Worm (Caenorhabditis elegans) whole organism, late embryonic: ENCODE results near the gene T24C12.4.

Source experiments
- F13H6.1 ChIP-seq: sonication (generic microtip); optimal IDR thresholded peaks from 2 replicates; lab custom pipeline; 2016; ENCODE audit warnings: missing genetic modification characterization, missing compliant biosample characterization
- K02D7.2 ChIP-seq: sonication (generic microtip); optimal IDR thresholded peaks from 2 replicates; lab custom pipeline; 2017; ENCODE audit warnings: mild to moderate bottlenecking, missing genetic modification characterization, missing compliant biosample characterization
- K09A11.1 ChIP-seq: sonication (generic microtip); optimal IDR thresholded peaks from 2 replicates; lab custom pipeline; 2017; ENCODE audit warnings: antibody characterized with exemption, mild to moderate bottlenecking, missing genetic modification characterization, missing compliant biosample characterization; ENCODE audit not compliant: insufficient read depth
- T23F11.4 ChIP-seq: fragments of 200-800 bp; sonication (Bioruptor generic); optimal IDR thresholded peaks from 2 replicates; lab custom pipeline; 2018; ENCODE audit warnings: mild to moderate bottlenecking, missing genetic modification characterization, missing compliant biosample characterization
- Y22D7AL.16 ChIP-seq: sonication (generic microtip); optimal IDR thresholded peaks from 2 replicates; lab custom pipeline; 2016; ENCODE audit warnings: missing genetic modification characterization, missing compliant biosample characterization
- ahr-1 ChIP-seq: sonication (generic microtip); optimal IDR thresholded peaks from 2 replicates; lab custom pipeline; 2016; ENCODE audit warnings: missing genetic modification characterization, missing compliant biosample characterization
- ama-1 ChIP-seq: fragments of 150-350 bp; optimal IDR thresholded peaks from 2 replicates; lab custom pipeline; 2014
- ceh-14 ChIP-seq: sonication (generic microtip); optimal IDR thresholded peaks from 2 replicates; lab custom pipeline; 2016; ENCODE audit warnings: missing genotype, missing genetic modification characterization, missing compliant biosample characterization
- ceh-19 ChIP-seq: fragments of 200-800 bp; sonication (Bioruptor generic); optimal IDR thresholded peaks from 2 replicates; lab custom pipeline; 2018; ENCODE audit warnings: mild to moderate bottlenecking, missing genetic modification characterization, missing compliant biosample characterization
- ceh-2 ChIP-seq: sonication (generic microtip); optimal IDR thresholded peaks from 2 replicates; lab custom pipeline; 2016; ENCODE audit warnings: missing genotype, missing genetic modification characterization, missing compliant biosample characterization
- ceh-22 ChIP-seq: sonication (generic microtip); optimal IDR thresholded peaks from 2 replicates; lab custom pipeline; 2017; ENCODE audit warnings: missing biosample characterization, missing genetic modification characterization
- ceh-24 ChIP-seq: sonication (generic microtip); optimal IDR thresholded peaks from 2 replicates; lab custom pipeline; 2016; ENCODE audit warnings: mild to moderate bottlenecking, missing genetic modification characterization, missing compliant biosample characterization
- ceh-30 ChIP-seq: fragments of 150-350 bp; optimal IDR thresholded peaks from 2 replicates; lab custom pipeline; 2014; ENCODE audit warnings: missing biosample characterization, missing genetic modification characterization
- ceh-31 ChIP-seq: sonication (generic microtip); optimal IDR thresholded peaks from 2 replicates; lab custom pipeline; 2016; ENCODE audit warnings: missing genetic modification characterization, missing compliant biosample characterization
- ceh-34 ChIP-seq: sonication (generic microtip); optimal IDR thresholded peaks from 2 replicates; lab custom pipeline; 2016; ENCODE audit warnings: mild to moderate bottlenecking, missing genetic modification characterization, missing compliant biosample characterization
- ceh-45 ChIP-seq: fragments of 200-800 bp; sonication (Bioruptor generic); IDR thresholded peaks from 2 replicates; pipeline ENCODE4 v1.3.6; 2022; ENCODE audit warnings: missing genetic modification reagents, missing genetic modification characterization, missing compliant biosample characterization
- ceh-48 ChIP-seq: sonication (generic microtip); optimal IDR thresholded peaks from 2 replicates; lab custom pipeline; 2016; ENCODE audit warnings: missing genetic modification characterization, inconsistent platforms, missing compliant biosample characterization
- ceh-6 ChIP-seq: fragments of 200-800 bp; sonication (Bioruptor generic); optimal IDR thresholded peaks from 2 replicates; lab custom pipeline; 2018; ENCODE audit warnings: mild to moderate bottlenecking, missing genetic modification characterization, missing compliant biosample characterization
- ceh-9 ChIP-seq: sonication (generic microtip); optimal IDR thresholded peaks from 2 replicates; lab custom pipeline; 2016; ENCODE audit warnings: mild to moderate bottlenecking, missing genetic modification characterization, inconsistent platforms, missing compliant biosample characterization
- che-1 ChIP-seq: sonication (generic microtip); optimal IDR thresholded peaks from 2 replicates; lab custom pipeline; 2016; ENCODE audit warnings: mild to moderate bottlenecking, missing genetic modification characterization, missing compliant biosample characterization
- dmd-4 ChIP-seq: sonication (generic microtip); optimal IDR thresholded peaks from 2 replicates; lab custom pipeline; 2016; ENCODE audit warnings: borderline replicate concordance, missing genetic modification characterization, missing compliant biosample characterization
- dve-1 ChIP-seq: sonication (generic microtip); optimal IDR thresholded peaks from 2 replicates; lab custom pipeline; 2017; ENCODE audit warnings: antibody characterized with exemption, mild to moderate bottlenecking, missing genetic modification characterization, missing compliant biosample characterization
- elt-2 ChIP-seq: sonication (generic microtip); optimal IDR thresholded peaks from 2 replicates; lab custom pipeline; 2016; ENCODE audit warnings: missing genetic modification reagents, missing genetic modification characterization, missing compliant biosample characterization
- elt-4 ChIP-seq: sonication (generic microtip); optimal IDR thresholded peaks from 2 replicates; lab custom pipeline; 2016; ENCODE audit warnings: missing genetic modification characterization, missing compliant biosample characterization
- ets-4 ChIP-seq: sonication (generic microtip); optimal IDR thresholded peaks from 2 replicates; lab custom pipeline; 2016; ENCODE audit warnings: missing genetic modification characterization, missing compliant biosample characterization
- eyg-1 ChIP-seq: sonication (generic microtip); optimal IDR thresholded peaks from 2 replicates; lab custom pipeline; 2016; ENCODE audit warnings: missing genotype, missing genetic modification characterization, missing compliant biosample characterization
- fax-1 ChIP-seq: sonication (generic microtip); optimal IDR thresholded peaks from 2 replicates; lab custom pipeline; 2016; ENCODE audit warnings: missing genotype, missing genetic modification characterization, missing compliant biosample characterization
- fkh-6 ChIP-seq: sonication (generic microtip); optimal IDR thresholded peaks from 2 replicates; lab custom pipeline; 2016; ENCODE audit warnings: missing genetic modification characterization, missing compliant biosample characterization
- hlh-13 ChIP-seq: fragments of 200-800 bp; sonication (Bioruptor generic); optimal IDR thresholded peaks from 2 replicates; lab custom pipeline; 2018; ENCODE audit warnings: mild to moderate bottlenecking, missing genetic modification characterization, missing compliant biosample characterization
- hlh-30 ChIP-seq: sonication (generic microtip); optimal IDR thresholded peaks from 2 replicates; lab custom pipeline; 2017; ENCODE audit warnings: antibody characterized with exemption, missing genetic modification characterization, missing compliant biosample characterization; ENCODE audit not compliant: insufficient read depth
- hlh-8 ChIP-seq: sonication (generic microtip); optimal IDR thresholded peaks from 2 replicates; lab custom pipeline; 2016; ENCODE audit warnings: missing genotype, missing genetic modification characterization, missing compliant biosample characterization
- lim-6 ChIP-seq: sonication (generic microtip); optimal IDR thresholded peaks from 2 replicates; lab custom pipeline; 2016; ENCODE audit warnings: missing genetic modification characterization, missing compliant biosample characterization
- madf-2 ChIP-seq: sonication (generic microtip); optimal IDR thresholded peaks from 2 replicates; lab custom pipeline; 2017; ENCODE audit warnings: missing genetic modification characterization, missing compliant biosample characterization
- mec-3 ChIP-seq: sonication (generic microtip); optimal IDR thresholded peaks from 2 replicates; lab custom pipeline; 2016; ENCODE audit warnings: borderline replicate concordance, missing genetic modification characterization, missing compliant biosample characterization
- nhr-11 ChIP-seq: fragments of 150-350 bp; optimal IDR thresholded peaks from 2 replicates; lab custom pipeline; 2014; ENCODE audit warnings: missing biosample characterization, missing genetic modification characterization
- nhr-232 ChIP-seq: sonication (generic microtip); optimal IDR thresholded peaks from 2 replicates; lab custom pipeline; 2016; ENCODE audit warnings: missing genetic modification characterization, missing compliant biosample characterization
- odd-2 ChIP-seq: sonication (generic microtip); optimal IDR thresholded peaks from 2 replicates; lab custom pipeline; 2017; ENCODE audit warnings: antibody characterized with exemption, mild to moderate bottlenecking, missing genetic modification characterization, missing compliant biosample characterization
- pat-9 ChIP-seq: fragments of 200-800 bp; sonication (Bioruptor generic); optimal IDR thresholded peaks from 2 replicates; lab custom pipeline; 2018; ENCODE audit warnings: mild to moderate bottlenecking, missing genetic modification characterization, moderate library complexity, missing compliant biosample characterization
- pha-2 ChIP-seq: sonication (generic microtip); optimal IDR thresholded peaks from 2 replicates; lab custom pipeline; 2017; ENCODE audit warnings: mild to moderate bottlenecking, missing genetic modification characterization, missing compliant biosample characterization
- pha-4 ChIP-seq: fragments of 150-350 bp; optimal IDR thresholded peaks from 2 replicates; lab custom pipeline; 2018; ENCODE audit warnings: missing biosample characterization, missing genetic modification reagents, missing genetic modification characterization
- pqm-1 ChIP-seq: sonication (generic microtip); optimal IDR thresholded peaks from 2 replicates; lab custom pipeline; 2016; ENCODE audit warnings: missing genetic modification characterization, missing compliant biosample characterization
- pros-1 ChIP-seq: fragments of 150-350 bp; optimal IDR thresholded peaks from 2 replicates; lab custom pipeline; 2014; ENCODE audit warnings: missing biosample characterization, missing genetic modification reagents, missing genetic modification characterization
- ref-2 ChIP-seq: sonication (generic microtip); optimal IDR thresholded peaks from 2 replicates; lab custom pipeline; 2016; ENCODE audit warnings: missing genetic modification characterization, missing compliant biosample characterization
- sdc-2 ChIP-seq: sonication (generic microtip); optimal IDR thresholded peaks from 2 replicates; lab custom pipeline; 2016; ENCODE audit warnings: missing genotype, missing genetic modification characterization, missing compliant biosample characterization
- sox-4 ChIP-seq: sonication (generic microtip); optimal IDR thresholded peaks from 2 replicates; lab custom pipeline; 2017; ENCODE audit warnings: mild to moderate bottlenecking, missing genetic modification characterization, inconsistent platforms, missing compliant biosample characterization
- tbx-7 ChIP-seq: sonication (generic microtip); optimal IDR thresholded peaks from 2 replicates; lab custom pipeline; 2016; ENCODE audit warnings: missing genotype, missing genetic modification characterization, missing compliant biosample characterization
- ttx-3 ChIP-seq: sonication (generic microtip); optimal IDR thresholded peaks from 2 replicates; lab custom pipeline; 2016; ENCODE audit warnings: missing genetic modification reagents, missing genetic modification characterization, missing compliant biosample characterization
- unc-3 ChIP-seq, 2 experiments: fragments of 200-800 bp in 1 of 2; sonication (Bioruptor generic) in 1 of 2; sonication (generic microtip) in 1 of 2; conservative IDR thresholded peaks in 1 of 2; optimal IDR thresholded peaks in 1 of 2; 2 replicates each; pipeline versions ENCODE4 v1.3.6 to Lab custom; 2016 to 2022; ENCODE audit warnings: missing compliant biosample characterization in 2 of 2, missing genetic modification characterization in 2 of 2, missing genetic modification reagents in 1 of 2
- unc-42 ChIP-seq: sonication (generic microtip); optimal IDR thresholded peaks from 2 replicates; lab custom pipeline; 2016; ENCODE audit warnings: missing genotype, missing genetic modification characterization, missing compliant biosample characterization
- unc-55 ChIP-seq: sonication (generic microtip); optimal IDR thresholded peaks from 2 replicates; lab custom pipeline; 2017; ENCODE audit warnings: missing biosample characterization, missing genetic modification reagents, missing genetic modification characterization
- unc-86 ChIP-seq: sonication (generic microtip); optimal IDR thresholded peaks from 2 replicates; lab custom pipeline; 2016; ENCODE audit warnings: missing genetic modification characterization, missing compliant biosample characterization
- zip-5 ChIP-seq: sonication (generic microtip); optimal IDR thresholded peaks from 2 replicates; lab custom pipeline; 2016; ENCODE audit warnings: missing genetic modification characterization, missing compliant biosample characterization
- ztf-16 ChIP-seq: sonication (generic microtip); optimal IDR thresholded peaks from 2 replicates; lab custom pipeline; 2017; ENCODE audit warnings: missing genetic modification characterization, missing compliant biosample characterization

Gene T24C12.4

ce11 chrX:2226875-2227355, 22.1 kb upstream of the T24C12.4 start:
- TF ChIP-seq pha-4 (no peak), ets-4 (no peak), unc-55 (GFP tag; lab: Kevin White, UChicago) (no peak), K02D7.2 (tag; lab: Kevin White, UChicago) (peak; percentile 44), unc-3 (GFP tag; conservative IDR thresholded peaks at IDR 0.05; lab: Robert Waterston, UW) (peak; percentile 76), unc-3 (tag; optimal IDR thresholded peaks at IDR 0.05; lab: Kevin White, UChicago) (peak; percentile 66), fax-1 (tag; lab: Kevin White, UChicago) (peak; percentile 79), K09A11.1 (tag; lab: Kevin White, UChicago) (peak; percentile 74), T23F11.4 (GFP tag; lab: Kevin White, UChicago) (peak; percentile 59), ceh-2 (tag; lab: Kevin White, UChicago) (peak; percentile 60), eyg-1 (tag; lab: Kevin White, UChicago) (no peak), ceh-24 (tag; lab: Kevin White, UChicago) (peak; percentile 20), nhr-11 (tag; lab: Kevin White, UChicago) (no peak), pha-2 (tag; lab: Kevin White, UChicago) (peak; percentile 75), sdc-2 (tag; lab: Kevin White, UChicago) (peak; percentile 82), che-1 (tag; lab: Kevin White, UChicago) (peak; percentile 78), ceh-34 (tag; lab: Kevin White, UChicago) (peak; percentile 74), elt-4 (tag; lab: Kevin White, UChicago) (no peak), lim-6 (tag; lab: Kevin White, UChicago) (no peak), ceh-14 (tag; lab: Kevin White, UChicago) (peak; percentile 85), fkh-6 (peak; percentile 73), dmd-4 (tag; lab: Kevin White, UChicago) (peak; percentile 58), elt-2 (tag; lab: Kevin White, UChicago) (peak; percentile 73), sox-4 (tag; lab: Kevin White, UChicago) (peak; percentile 79), ref-2 (tag; lab: Kevin White, UChicago) (peak; percentile 52), ceh-9 (tag; lab: Kevin White, UChicago) (peak; percentile 69), ama-1 (no peak), madf-2 (peak; percentile 53), ceh-30 (tag; lab: Kevin White, UChicago) (peak; percentile 18), zip-5 (tag; lab: Kevin White, UChicago) (peak; percentile 57), ahr-1 (peak; percentile 78), pat-9 (peak; percentile 81), ceh-22 (tag; lab: Kevin White, UChicago) (no peak), ceh-6 (GFP tag; lab: Kevin White, UChicago) (peak; percentile 80), pros-1 (tag; lab: Kevin White, UChicago) (no peak), hlh-30 (tag; lab: Kevin White, UChicago) (peak; percentile 88), F13H6.1 (tag; lab: Kevin White, UChicago) (peak; percentile 63), hlh-13 (GFP tag; lab: Kevin White, UChicago) (peak; percentile 60), odd-2 (tag; lab: Kevin White, UChicago) (peak; percentile 52), unc-86 (tag; lab: Kevin White, UChicago) (no peak), ztf-16 (tag; lab: Kevin White, UChicago) (peak; percentile 59), ttx-3 (tag; lab: Kevin White, UChicago) (peak; percentile 67), nhr-232 (tag; lab: Kevin White, UChicago) (peak; percentile 65), unc-42 (peak; percentile 54), ceh-19 (GFP tag; lab: Kevin White, UChicago) (peak; percentile 88), ceh-31 (tag; lab: Kevin White, UChicago) (peak; percentile 75), ceh-45 (peak; percentile 82), pqm-1 (tag; lab: Kevin White, UChicago) (no peak), hlh-8 (tag; lab: Kevin White, UChicago) (peak; percentile 9), tbx-7 (tag; lab: Kevin White, UChicago) (peak; percentile 36), mec-3 (tag; lab: Kevin White, UChicago) (peak; percentile 11), Y22D7AL.16 (tag; lab: Kevin White, UChicago) (peak; percentile 71), ceh-48 (peak; percentile 69), dve-1 (tag; lab: Kevin White, UChicago) (peak; percentile 75)
